Fruit fly (Drosophila melanogaster) whole organism, prepupa: ENCODE measurements around the gene CG6118.
A peak's percentile ranks its signal among the peaks of the same experiment; 100 is the strongest.

Experiments
- Blimp-1 ChIP-seq: fragments of 200-800 bp; sonication (Bioruptor generic); optimal IDR thresholded peaks from 3 replicates; lab custom pipeline; 2017; ENCODE audit warnings: missing biosample characterization, missing genetic modification characterization, mild to moderate bottlenecking, moderate library complexity, missing genetic modification reagents
- CG10631 ChIP-seq: fragments of 200-800 bp; sonication (Bioruptor generic); optimal IDR thresholded peaks from 2 replicates; lab custom pipeline; 2016; ENCODE audit warnings: missing biosample characterization, missing genetic modification characterization
- CG10669 ChIP-seq: fragments of 200-800 bp; sonication (Bioruptor generic); optimal IDR thresholded peaks from 3 replicates; lab custom pipeline; 2018; ENCODE audit warnings: missing biosample characterization, mild to moderate bottlenecking, missing genetic modification characterization, moderate library complexity
- CG11762 ChIP-seq: fragments of 200-800 bp; sonication (Bioruptor generic); optimal IDR thresholded peaks from 3 replicates; lab custom pipeline; 2016; ENCODE audit warnings: missing biosample characterization, missing genetic modification characterization; ENCODE audit not compliant: insufficient read depth
- CG15336 ChIP-seq: fragments of 200-800 bp; sonication (Bioruptor generic); IDR thresholded peaks from 2 replicates; pipeline ENCODE4 v1.3.6; 2022; ENCODE audit warnings: missing biosample characterization, missing genetic modification characterization
- CG1621 ChIP-seq: fragments of 200-800 bp; sonication (Bioruptor generic); optimal IDR thresholded peaks from 3 replicates; lab custom pipeline; 2018; ENCODE audit warnings: missing biosample characterization, mild to moderate bottlenecking, missing genetic modification characterization
- CG16779 ChIP-seq: fragments of 200-800 bp; sonication (Bioruptor generic); optimal IDR thresholded peaks from 3 replicates; lab custom pipeline; 2017; ENCODE audit warnings: missing biosample characterization, mild to moderate bottlenecking, missing genetic modification characterization
- CG3032 ChIP-seq: fragments of 200-800 bp; optimal IDR thresholded peaks from 2 replicates; lab custom pipeline; 2019; ENCODE audit warnings: missing biosample characterization, mild to moderate bottlenecking, missing genetic modification characterization, moderate library complexity
- CG31627 ChIP-seq: fragments of 200-800 bp; sonication (Bioruptor generic); optimal IDR thresholded peaks from 3 replicates; lab custom pipeline; 2016; ENCODE audit warnings: missing biosample characterization, missing genetic modification characterization
- CG34406 ChIP-seq: fragments of 200-800 bp; sonication (Bioruptor generic); optimal IDR thresholded peaks from 3 replicates; lab custom pipeline; 2016; ENCODE audit warnings: missing biosample characterization, missing genetic modification characterization
- CG3919 ChIP-seq: fragments of 200-800 bp; sonication (Bioruptor generic); optimal IDR thresholded peaks from 3 replicates; lab custom pipeline; 2016; ENCODE audit warnings: missing biosample characterization, missing genetic modification characterization
- CG4318 ChIP-seq: fragments of 200-800 bp; sonication (Bioruptor generic); optimal IDR thresholded peaks from 3 replicates; lab custom pipeline; 2017; ENCODE audit warnings: missing biosample characterization, mild to moderate bottlenecking, missing genetic modification characterization
- CG6163 ChIP-seq: fragments of 200-800 bp; sonication (Bioruptor generic); IDR thresholded peaks from 3 replicates; pipeline ENCODE4 v1.3.6; 2022; ENCODE audit warnings: missing biosample characterization, missing genetic modification characterization
- CG6276 ChIP-seq: fragments of 200-800 bp; sonication (Bioruptor generic); optimal IDR thresholded peaks from 2 replicates; lab custom pipeline; 2017; ENCODE audit warnings: missing biosample characterization, mild to moderate bottlenecking, missing genetic modification characterization
- CG6792 ChIP-seq: fragments of 200-800 bp; sonication (Bioruptor generic); optimal IDR thresholded peaks from 3 replicates; lab custom pipeline; 2016; ENCODE audit warnings: missing biosample characterization, missing genetic modification characterization
- CG6808 ChIP-seq: fragments of 200-800 bp; sonication (Bioruptor generic); optimal IDR thresholded peaks from 3 replicates; lab custom pipeline; 2017; ENCODE audit warnings: missing biosample characterization, missing genetic modification characterization, mild to moderate bottlenecking, moderate library complexity, missing genetic modification reagents
- CG6854 ChIP-seq: fragments of 200-800 bp; sonication (Bioruptor generic); optimal IDR thresholded peaks from 2 replicates; lab custom pipeline; 2017; ENCODE audit warnings: missing biosample characterization, mild to moderate bottlenecking, missing genetic modification characterization
- CG7368 ChIP-seq: fragments of 200-800 bp; sonication (Bioruptor generic); optimal IDR thresholded peaks from 3 replicates; lab custom pipeline; 2016; ENCODE audit warnings: missing biosample characterization, missing genetic modification characterization
- CG8632 ChIP-seq: fragments of 200-800 bp; sonication (Bioruptor generic); optimal IDR thresholded peaks from 3 replicates; lab custom pipeline; 2016; ENCODE audit warnings: missing biosample characterization, missing genetic modification characterization
- CG9139 ChIP-seq: fragments of 200-800 bp; sonication (Bioruptor generic); optimal IDR thresholded peaks from 3 replicates; lab custom pipeline; 2017; ENCODE audit warnings: missing biosample characterization, mild to moderate bottlenecking, missing genetic modification characterization
- Eip78C ChIP-seq: fragments of 200-800 bp; sonication (Bioruptor generic); peaks from one replicate; lab custom pipeline; 2016; ENCODE audit warnings: missing biosample characterization, missing genetic modification characterization
- Eip93F ChIP-seq: fragments of 200-800 bp; sonication (Bioruptor generic); optimal IDR thresholded peaks from 2 replicates; lab custom pipeline; 2016; ENCODE audit warnings: missing biosample characterization, mild to moderate bottlenecking, missing genetic modification characterization
- Ets21C ChIP-seq: fragments of 200-800 bp; sonication (Bioruptor generic); optimal IDR thresholded peaks from 3 replicates; lab custom pipeline; 2016; ENCODE audit warnings: missing biosample characterization, missing genetic modification characterization
- Ets96B ChIP-seq: fragments of 200-800 bp; optimal IDR thresholded peaks from 2 replicates; lab custom pipeline; 2019; ENCODE audit warnings: missing biosample characterization, mild to moderate bottlenecking, missing genetic modification characterization, moderate library complexity
- Gug ChIP-seq: fragments of 200-800 bp; sonication (Bioruptor generic); IDR thresholded peaks from 2 replicates; pipeline ENCODE4 v1.3.6; 2022; ENCODE audit warnings: missing biosample characterization, missing genetic modification characterization
- Lpt ChIP-seq: fragments of 200-800 bp; sonication (Bioruptor generic); optimal IDR thresholded peaks from 3 replicates; lab custom pipeline; 2016; ENCODE audit warnings: missing biosample characterization, missing genetic modification characterization
- Met ChIP-seq: fragments of 200-800 bp; sonication (Bioruptor generic); optimal IDR thresholded peaks from 3 replicates; lab custom pipeline; 2016; ENCODE audit warnings: missing biosample characterization, missing genetic modification characterization
- OdsH ChIP-seq: fragments of 200-800 bp; sonication (Bioruptor generic); optimal IDR thresholded peaks from 3 replicates; lab custom pipeline; 2016; ENCODE audit warnings: missing biosample characterization, missing genetic modification characterization
- Sox102F ChIP-seq: fragments of 200-800 bp; sonication (Bioruptor generic); optimal IDR thresholded peaks from 2 replicates; lab custom pipeline; 2016; ENCODE audit warnings: missing biosample characterization, mild to moderate bottlenecking, missing genetic modification characterization
- Sox14 ChIP-seq: fragments of 200-800 bp; sonication (Bioruptor generic); optimal IDR thresholded peaks from 3 replicates; lab custom pipeline; 2016; ENCODE audit warnings: missing biosample characterization, missing genetic modification characterization
- Sox15 ChIP-seq: fragments of 200-800 bp; sonication (Bioruptor generic); optimal IDR thresholded peaks from 3 replicates; lab custom pipeline; 2016; ENCODE audit warnings: missing biosample characterization, missing genetic modification characterization
- achi ChIP-seq: fragments of 200-800 bp; sonication (Bioruptor generic); optimal IDR thresholded peaks from 3 replicates; lab custom pipeline; 2016; ENCODE audit warnings: missing biosample characterization, missing genetic modification characterization
- acj6 ChIP-seq: fragments of 200-800 bp; sonication (Bioruptor generic); optimal IDR thresholded peaks from 3 replicates; lab custom pipeline; 2016; ENCODE audit warnings: missing biosample characterization, missing genetic modification characterization
- cyc ChIP-seq: fragments of 200-800 bp; sonication (Bioruptor generic); optimal IDR thresholded peaks from 3 replicates; lab custom pipeline; 2016; ENCODE audit warnings: missing biosample characterization, missing genetic modification characterization
- dac ChIP-seq: fragments of 200-800 bp; sonication (Bioruptor generic); optimal IDR thresholded peaks from 2 replicates; lab custom pipeline; 2017; ENCODE audit warnings: missing biosample characterization, mild to moderate bottlenecking, missing genetic modification characterization
- eg ChIP-seq: fragments of 200-800 bp; sonication (Bioruptor generic); IDR thresholded peaks from 3 replicates; pipeline ENCODE4 v1.3.6; 2022; ENCODE audit warnings: missing biosample characterization, missing genetic modification characterization
- esn ChIP-seq: fragments of 200-800 bp; sonication (Bioruptor generic); optimal IDR thresholded peaks from 2 replicates; lab custom pipeline; 2016; ENCODE audit warnings: missing biosample characterization, mild to moderate bottlenecking, missing genetic modification characterization, moderate library complexity
- fkh ChIP-seq: fragments of 200-800 bp; sonication (Bioruptor generic); optimal IDR thresholded peaks from 3 replicates; lab custom pipeline; 2017; ENCODE audit warnings: missing biosample characterization, mild to moderate bottlenecking, missing genetic modification characterization, moderate library complexity
- lz ChIP-seq: fragments of 200-800 bp; sonication (Bioruptor generic); optimal IDR thresholded peaks from 3 replicates; lab custom pipeline; 2016; ENCODE audit warnings: missing biosample characterization, missing genetic modification characterization
- net ChIP-seq: fragments of 200-800 bp; sonication (Bioruptor generic); optimal IDR thresholded peaks from 3 replicates; lab custom pipeline; 2016; ENCODE audit warnings: missing biosample characterization, missing genetic modification characterization
- spab ChIP-seq: fragments of 200-800 bp; sonication (Bioruptor generic); optimal IDR thresholded peaks from 2 replicates; lab custom pipeline; 2017; ENCODE audit warnings: missing biosample characterization, mild to moderate bottlenecking, missing genetic modification characterization, missing genetic modification reagents
- ss ChIP-seq, 2 experiments: fragments of 200-800 bp; sonication (Bioruptor generic); optimal IDR thresholded peaks; 2 replicates in 1 of 2; 3 replicates in 1 of 2; lab custom pipeline; 2017 to 2018; ENCODE audit warnings: mild to moderate bottlenecking in 2 of 2, missing biosample characterization in 2 of 2, missing genetic modification characterization in 2 of 2, moderate library complexity in 1 of 2
- topi ChIP-seq: fragments of 200-800 bp; sonication (Bioruptor generic); optimal IDR thresholded peaks from 3 replicates; lab custom pipeline; 2016; ENCODE audit warnings: missing biosample characterization, missing genetic modification characterization
- vri ChIP-seq: fragments of 200-800 bp; sonication (Bioruptor generic); optimal IDR thresholded peaks from 3 replicates; lab custom pipeline; 2016; ENCODE audit warnings: missing biosample characterization, mild to moderate bottlenecking, missing genetic modification characterization

CG6118 gene

dm6 chr3R:15424187-15424586 is 10.4 kb downstream of the CG6118 start:
- no peak for TF ChIP-seq esn
- no peak for TF ChIP-seq CG11762 (GFP tag; lab: Kevin White, UChicago)
- TF ChIP-seq CG8632 = no peak
- no peak for TF ChIP-seq CG3919
- no peak for TF ChIP-seq Blimp-1 (GFP tag; lab: Kevin White, UChicago)
- TF ChIP-seq Sox15 = no peak

- 0 out of 3 replicates have a peak, but pooled peaks have one; percentile 28 for TF ChIP-seq eg
- no peak for TF ChIP-seq CG6792 (GFP tag; lab: Kevin White, UChicago)
- TF ChIP-seq ss (GFP tag; optimal IDR thresholded peaks at IDR 0.05; lab: Kevin White, UChicago) = peak; percentile 7 to 15
- no peak for TF ChIP-seq Sox15
- TF ChIP-seq OdsH = no peak
- peak; percentile 56 for TF ChIP-seq Eip78C (GFP tag; lab: Kevin White, UChicago)
- TF ChIP-seq fkh (GFP tag; lab: Kevin White, UChicago) = no peak
- no peak for TF ChIP-seq Sox102F (GFP tag; lab: Kevin White, UChicago)
- TF ChIP-seq Blimp-1 (GFP tag; lab: Kevin White, UChicago) = peak; percentile 19
These were observed 14.1 kb downstream of the CG6118 start for dm6 chr3R:15420375-15420931.

dm6 chr3R:15418824-15419530 is 15.6 kb downstream of the CG6118 start:
- TF ChIP-seq eg (no peak), achi (GFP tag; lab: Kevin White, UChicago) (peak; percentile 32), CG8632 (peak; percentile 43), Eip93F (GFP tag; lab: Kevin White, UChicago) (no peak), CG6163 (GFP tag; lab: Robert Waterston, UW) (no peak), cyc (peak; percentile 16), Sox14 (GFP tag; lab: Kevin White, UChicago) (peak; percentile 1), CG31627 (peak; percentile 25), CG15336 (GFP tag; lab: Robert Waterston, UW) (no peak), CG7368 (no peak), Blimp-1 (GFP tag; lab: Kevin White, UChicago) (no peak), CG6792 (GFP tag; lab: Kevin White, UChicago) (peak; percentile 33), Sox102F (GFP tag; lab: Kevin White, UChicago) (peak; percentile 4), Gug (GFP tag; lab: Robert Waterston, UW) (no peak), spab (GFP tag; lab: Kevin White, UChicago) (peak; percentile 20), CG34406 (peak; percentile 39), Met (GFP tag; lab: Kevin White, UChicago) (peak; percentile 50), acj6 (GFP tag; lab: Kevin White, UChicago) (peak; percentile 48), Lpt (GFP tag; lab: Kevin White, UChicago) (no peak), topi (GFP tag; lab: Kevin White, UChicago) (peak; percentile 19), CG11762 (GFP tag; lab: Kevin White, UChicago) (no peak), CG6808 (GFP tag; lab: Kevin White, UChicago) (no peak), CG10669 (GFP tag; lab: Kevin White, UChicago) (no peak), CG4318 (GFP tag; lab: Kevin White, UChicago) (no peak), Ets21C (GFP tag; lab: Kevin White, UChicago) (no peak), vri (peak; percentile 10), lz (GFP tag; lab: Kevin White, UChicago) (peak; percentile 23), OdsH (peak; percentile 39), dac (GFP tag; lab: Kevin White, UChicago) (peak; percentile 6), CG9139 (no peak), CG10631 (GFP tag; lab: Kevin White, UChicago) (peak; percentile 47), CG6276 (GFP tag; lab: Kevin White, UChicago) (no peak), CG6854 (GFP tag; lab: Kevin White, UChicago) (no peak), net (GFP tag; lab: Kevin White, UChicago) (peak; percentile 19), Sox15 (no peak), fkh (GFP tag; lab: Kevin White, UChicago) (no peak), Ets96B (tag; lab: Kevin White, UChicago) (peak; percentile 22), esn (peak; percentile 45), CG3032 (tag; lab: Kevin White, UChicago) (peak; percentile 49), CG16779 (tag; lab: Kevin White, UChicago) (no peak), CG1621 (tag; lab: Kevin White, UChicago) (no peak)
